Fruit fly (Drosophila melanogaster) whole organism, wandering third instar larva: Measurements from ENCODE around the gene Gr94a.

Experiments
- Abd-B ChIP-seq: fragments of >200 bp; optimal IDR thresholded peaks from 2 replicates; lab custom pipeline; 2017; ENCODE audit warnings: missing biosample characterization, missing genetic modification characterization
- CG32264 ChIP-seq: fragments of 200-800 bp; sonication (Bioruptor generic); optimal IDR thresholded peaks from 2 replicates; lab custom pipeline; 2016; ENCODE audit warnings: missing biosample characterization, missing genetic modification characterization
- CG9705 ChIP-seq: fragments of 200-800 bp; sonication (Bioruptor generic); optimal IDR thresholded peaks from 2 replicates; lab custom pipeline; 2018; ENCODE audit warnings: missing biosample characterization, mild to moderate bottlenecking, missing genetic modification characterization
- Dfd ChIP-seq: fragments of >200 bp; optimal IDR thresholded peaks from 2 replicates; lab custom pipeline; 2017; ENCODE audit warnings: missing biosample characterization, missing genetic modification characterization
- Dif ChIP-seq: fragments of 200-275, 200-300 bp; sonication (Bioruptor generic); optimal IDR thresholded peaks from 2 replicates; lab custom pipeline; 2018; ENCODE audit warnings: missing biosample characterization, missing genetic modification characterization; ENCODE audit not compliant: partially characterized antibody
- GATAd ChIP-seq: sonication (Bioruptor generic); optimal IDR thresholded peaks from 2 replicates; lab custom pipeline; 2016; ENCODE audit warnings: missing biosample characterization, missing genetic modification characterization
- Hnf4 ChIP-seq: fragments of 200-800 bp; sonication (Bioruptor generic); optimal IDR thresholded peaks from 2 replicates; lab custom pipeline; 2016; ENCODE audit warnings: missing biosample characterization, mild to moderate bottlenecking, missing genetic modification characterization
- Hr78 ChIP-seq: fragments of >200 bp; optimal IDR thresholded peaks from 2 replicates; lab custom pipeline; 2017; ENCODE audit warnings: missing biosample characterization, missing genetic modification characterization
- Hr83 ChIP-seq: fragments of 200-300 bp; sonication (Bioruptor generic); optimal IDR thresholded peaks from 2 replicates; lab custom pipeline; 2016; ENCODE audit warnings: missing biosample characterization, mild to moderate bottlenecking, missing genetic modification characterization, moderate library complexity; ENCODE audit not compliant: poor library complexity, severe bottlenecking
- Jra ChIP-seq: sonication (Bioruptor generic); optimal IDR thresholded peaks from 2 replicates; lab custom pipeline; 2016; ENCODE audit warnings: missing biosample characterization, missing genetic modification characterization
- Mio ChIP-seq: sonication (Bioruptor generic); optimal IDR thresholded peaks from 2 replicates; lab custom pipeline; 2016; ENCODE audit warnings: missing biosample characterization, missing genetic modification characterization
- Myc ChIP-seq: fragments of >200 bp; optimal IDR thresholded peaks from 2 replicates; lab custom pipeline; 2017
- N ChIP-seq: fragments of >200 bp; optimal IDR thresholded peaks from 2 replicates; lab custom pipeline; 2018; ENCODE audit warnings: missing biosample characterization, missing external identifiers, missing genetic modification characterization
- OdsH ChIP-seq: fragments of 200-800 bp; sonication (Bioruptor generic); optimal IDR thresholded peaks from 2 replicates; lab custom pipeline; 2016; ENCODE audit warnings: missing biosample characterization, mild to moderate bottlenecking, missing genetic modification characterization
- Sp1 ChIP-seq: fragments of 200-800 bp; sonication (Bioruptor generic); optimal IDR thresholded peaks from 3 replicates; lab custom pipeline; 2019; ENCODE audit warnings: missing biosample characterization, mild to moderate bottlenecking, missing genetic modification characterization, moderate library complexity
- br ChIP-seq: fragments of 200-800 bp; sonication (Bioruptor generic); optimal IDR thresholded peaks from 2 replicates; lab custom pipeline; 2016; ENCODE audit warnings: missing biosample characterization, missing genetic modification characterization
- brk ChIP-seq: fragments of 200-800 bp; sonication (Bioruptor generic); optimal IDR thresholded peaks from 2 replicates; lab custom pipeline; 2016; ENCODE audit warnings: missing biosample characterization, mild to moderate bottlenecking, missing genetic modification characterization
- dl ChIP-seq, 2 experiments: fragments of 175-275, 200-275 bp in 1 of 2; fragments of 200-275 bp in 1 of 2; sonication (Bioruptor generic); optimal IDR thresholded peaks; lab custom pipeline; 2018; ENCODE audit warnings: mild to moderate bottlenecking in 2 of 2, missing biosample characterization in 2 of 2, missing genetic modification characterization in 2 of 2, moderate library complexity in 2 of 2; ENCODE audit not compliant: partially characterized antibody in 2 of 2, insufficient read depth in 1 of 2
- dmrt93B ChIP-seq: fragments of 200-800 bp; sonication (Bioruptor generic); optimal IDR thresholded peaks from 2 replicates; lab custom pipeline; 2018; ENCODE audit warnings: missing biosample characterization, mild to moderate bottlenecking, missing genetic modification characterization
- dsf ChIP-seq: sonication (Bioruptor generic); optimal IDR thresholded peaks from 2 replicates; lab custom pipeline; 2016; ENCODE audit warnings: missing biosample characterization, missing genetic modification characterization, borderline replicate concordance
- fru ChIP-seq: fragments of 200-800 bp; sonication (Bioruptor generic); optimal IDR thresholded peaks from 3 replicates; lab custom pipeline; 2016; ENCODE audit warnings: missing biosample characterization, mild to moderate bottlenecking, missing genetic modification characterization
- h ChIP-seq: fragments of 200-800 bp; sonication (Bioruptor generic); optimal IDR thresholded peaks from 3 replicates; lab custom pipeline; 2016; ENCODE audit warnings: missing biosample characterization, mild to moderate bottlenecking, missing genetic modification characterization
- lola ChIP-seq: fragments of >200 bp; optimal IDR thresholded peaks from 2 replicates; lab custom pipeline; 2017; ENCODE audit warnings: missing biosample characterization, missing genetic modification characterization
- pan ChIP-seq: fragments of >200 bp; optimal IDR thresholded peaks from 2 replicates; lab custom pipeline; 2017
- psq ChIP-seq: fragments of 200-800 bp; sonication (Bioruptor generic); optimal IDR thresholded peaks from 3 replicates; lab custom pipeline; 2017; ENCODE audit warnings: missing biosample characterization, mild to moderate bottlenecking, missing genetic modification characterization, moderate library complexity
- rgr ChIP-seq: fragments of 200-800 bp; sonication (Bioruptor generic); optimal IDR thresholded peaks from 3 replicates; lab custom pipeline; 2016; ENCODE audit warnings: missing biosample characterization, mild to moderate bottlenecking, missing genetic modification characterization
- sage ChIP-seq: fragments of 200-800 bp; sonication (Bioruptor generic); optimal IDR thresholded peaks from 2 replicates; lab custom pipeline; 2016; ENCODE audit warnings: missing biosample characterization, mild to moderate bottlenecking, missing genetic modification characterization
- sv ChIP-seq: fragments of 200-800 bp; sonication (Bioruptor generic); optimal IDR thresholded peaks from 3 replicates; lab custom pipeline; 2016; ENCODE audit warnings: missing biosample characterization, missing genetic modification characterization
- usp ChIP-seq: fragments of >200 bp; optimal IDR thresholded peaks from 2 replicates; lab custom pipeline; 2017; ENCODE audit warnings: missing biosample characterization, missing genetic modification characterization
- woc ChIP-seq: sonication (Bioruptor generic); optimal IDR thresholded peaks from 2 replicates; lab custom pipeline; 2016; ENCODE audit warnings: missing biosample characterization, mild to moderate bottlenecking, missing genetic modification characterization

Gene Gr94a

dm6 chr3R:23027428-23027813, 24.1 kb upstream of the Gr94a start:
- TF ChIP-seq CG9705 (GFP tag; lab: Kevin White, UChicago) (no peak), GATAd (GFP tag; lab: Kevin White, UChicago) (no peak), fru (GFP tag; lab: Kevin White, UChicago) (no peak), Hr78 (GFP tag; lab: Kevin White, UChicago) (no peak), brk (GFP tag; lab: Kevin White, UChicago) (no peak), usp (GFP tag; lab: Kevin White, UChicago) (no peak), dl (GFP tag; optimal IDR thresholded peaks at IDR 0.05; lab: Kevin White, UChicago; ENCODE audit: insufficient read depth in 1 of 2, partially characterized antibody in 2 of 2) (no peak), psq (GFP tag; lab: Kevin White, UChicago) (no peak), Sp1 (GFP tag; lab: Kevin White, UChicago) (no peak), Dfd (GFP tag; lab: Kevin White, UChicago) (no peak), sage (GFP tag; lab: Kevin White, UChicago) (no peak), Hnf4 (GFP tag; lab: Kevin White, UChicago) (no peak), CG32264 (GFP tag; lab: Kevin White, UChicago) (no peak), Mio (GFP tag; lab: Kevin White, UChicago) (no peak), h (no peak)

- TF ChIP-seq sv (GFP tag; lab: Kevin White, UChicago) (peak; percentile 25), h (no peak)
These were observed 23.0 kb upstream of the Gr94a start for dm6 chr3R:23028506-23028905.

dm6 chr3R:23030900-23031299, 20.6 kb upstream of the Gr94a start:
- TF ChIP-seq dsf (GFP tag; lab: Kevin White, UChicago) (no peak), Jra (GFP tag; lab: Kevin White, UChicago) (no peak), dl (GFP tag; optimal IDR thresholded peaks at IDR 0.05; lab: Kevin White, UChicago; ENCODE audit: insufficient read depth in 1 of 2, partially characterized antibody in 2 of 2) (no peak), OdsH (GFP tag; lab: Kevin White, UChicago) (no peak), Mio (GFP tag; lab: Kevin White, UChicago) (no peak), br (GFP tag; lab: Kevin White, UChicago) (no peak), fru (GFP tag; lab: Kevin White, UChicago) (no peak), rgr (GFP tag; lab: Kevin White, UChicago) (no peak), CG9705 (GFP tag; lab: Kevin White, UChicago) (no peak), Hr78 (GFP tag; lab: Kevin White, UChicago) (no peak), pan (lab: Kevin White, UChicago) (no peak), brk (GFP tag; lab: Kevin White, UChicago) (no peak)

- no peak for TF ChIP-seq dsf (GFP tag; lab: Kevin White, UChicago)
- no peak for TF ChIP-seq psq (GFP tag; lab: Kevin White, UChicago)
- TF ChIP-seq Myc (lab: Kevin White, UChicago), result no peak
- TF ChIP-seq woc (GFP tag; lab: Kevin White, UChicago), result no peak
- TF ChIP-seq, all 38 proteins: peak for 0
These were observed 16.0 kb upstream of the Gr94a start, which contains the start of gene CG13833 for dm6 chr3R:23035463-23035862. Gene CG13833, minus strand, starts transcription at chr3R:23035563.

dm6 chr3R:23036321-23036720, 15.2 kb upstream of the Gr94a start:
- TF ChIP-seq lola (GFP tag; lab: Kevin White, UChicago), result no peak
- TF ChIP-seq Hr83 (GFP tag; lab: Kevin White, UChicago), result no peak
- TF ChIP-seq Jra (GFP tag; lab: Kevin White, UChicago), result no peak
- no peak for TF ChIP-seq dl (GFP tag; optimal IDR thresholded peaks at IDR 0.05; lab: Kevin White, UChicago; ENCODE audit: insufficient read depth in 1 of 2, partially characterized antibody in 2 of 2)
- no peak for TF ChIP-seq h
- TF ChIP-seq sage (GFP tag; lab: Kevin White, UChicago), result no peak
- TF ChIP-seq Abd-B, result no peak
- no peak for TF ChIP-seq psq (GFP tag; lab: Kevin White, UChicago)
- TF ChIP-seq Mio (GFP tag; lab: Kevin White, UChicago), result no peak
- no peak for TF ChIP-seq dsf (GFP tag; lab: Kevin White, UChicago)
- no peak for TF ChIP-seq CG9705 (GFP tag; lab: Kevin White, UChicago)
- TF ChIP-seq Dif (GFP tag; lab: Kevin White, UChicago), result no peak
- TF ChIP-seq dmrt93B, result no peak
- TF ChIP-seq N, result no peak
- no peak for TF ChIP-seq br (GFP tag; lab: Kevin White, UChicago)
- TF ChIP-seq OdsH (GFP tag; lab: Kevin White, UChicago), result no peak
